Fruit fly (Drosophila melanogaster) whole organism, embryonic: ENCODE results near the gene Nup358.

Source experiments
- Bdp1 ChIP-seq: fragments of 200-800 bp; sonication (Bioruptor generic); optimal IDR thresholded peaks from 3 replicates; lab custom pipeline; 2016; ENCODE audit warnings: missing biosample characterization, missing genetic modification characterization
- Bgb ChIP-seq: fragments of 200-800 bp; sonication (Bioruptor generic); IDR thresholded peaks from 2 replicates; pipeline ENCODE4 v1.3.6; 2022; ENCODE audit warnings: missing biosample characterization, missing genetic modification characterization; ENCODE audit not compliant: partially characterized antibody
- BtbVII ChIP-seq: fragments of 200-800 bp; sonication (Bioruptor generic); optimal IDR thresholded peaks from 3 replicates; lab custom pipeline; 2017; ENCODE audit warnings: missing biosample characterization, mild to moderate bottlenecking, missing genetic modification characterization
- CG10654 ChIP-seq: fragments of 200-800 bp; sonication (Bioruptor generic); optimal IDR thresholded peaks from 2 replicates; lab custom pipeline; 2016; ENCODE audit warnings: missing biosample characterization, missing genetic modification characterization
- CG13123 ChIP-seq: fragments of 200-800 bp; sonication (Bioruptor generic); optimal IDR thresholded peaks from 2 replicates; lab custom pipeline; 2016; ENCODE audit warnings: missing biosample characterization, missing genetic modification characterization
- CG14014 ChIP-seq: fragments of 200-800 bp; sonication (Bioruptor generic); IDR thresholded peaks from 2 replicates; pipeline ENCODE4 v1.3.6; 2022; ENCODE audit warnings: missing biosample characterization, missing genetic modification characterization
- CG1603 ChIP-seq: fragments of 200-800 bp; sonication (Bioruptor generic); optimal IDR thresholded peaks from 2 replicates; lab custom pipeline; 2019; ENCODE audit warnings: missing biosample characterization, mild to moderate bottlenecking, missing genetic modification characterization, moderate library complexity
- CG17186 ChIP-seq: fragments of 200-800 bp; sonication (Bioruptor generic); optimal IDR thresholded peaks from 3 replicates; lab custom pipeline; 2017; ENCODE audit warnings: missing biosample characterization, missing genetic modification reagents, missing genetic modification characterization
- CG17568 ChIP-seq: fragments of 200-800 bp; sonication (Bioruptor generic); optimal IDR thresholded peaks from 2 replicates; lab custom pipeline; 2018; ENCODE audit warnings: missing biosample characterization, mild to moderate bottlenecking, missing genetic modification characterization, moderate library complexity
- CG17829 ChIP-seq: fragments of 200-800 bp; optimal IDR thresholded peaks from 2 replicates; lab custom pipeline; 2019; ENCODE audit warnings: missing biosample characterization, mild to moderate bottlenecking, missing genetic modification characterization, moderate library complexity
- CG18262 ChIP-seq: fragments of 200-800 bp; optimal IDR thresholded peaks from 3 replicates; lab custom pipeline; 2019; ENCODE audit warnings: missing biosample characterization, mild to moderate bottlenecking, missing genetic modification characterization, moderate library complexity
- CG2678 ChIP-seq: fragments of 200-800 bp; sonication (Bioruptor generic); optimal IDR thresholded peaks from 3 replicates; lab custom pipeline; 2019; ENCODE audit warnings: missing biosample characterization, mild to moderate bottlenecking, missing genetic modification characterization, moderate library complexity
- CG2712 ChIP-seq: fragments of 200-800 bp; optimal IDR thresholded peaks from 3 replicates; lab custom pipeline; 2019; ENCODE audit warnings: missing biosample characterization, mild to moderate bottlenecking, missing genetic modification characterization, moderate library complexity
- CG30020 ChIP-seq: fragments of 200-800 bp; optimal IDR thresholded peaks from 2 replicates; lab custom pipeline; 2019; ENCODE audit warnings: missing biosample characterization, mild to moderate bottlenecking, missing genetic modification characterization, moderate library complexity
- CG31224 ChIP-seq: fragments of 200-800 bp; sonication (Bioruptor generic); IDR thresholded peaks from 2 replicates; pipeline ENCODE4 v1.3.6; 2022; ENCODE audit warnings: missing biosample characterization, missing genetic modification characterization
- CG32772 ChIP-seq: fragments of 200-800 bp; sonication (Bioruptor generic); IDR thresholded peaks from 2 replicates; pipeline ENCODE4 v1.3.6; 2022; ENCODE audit warnings: missing biosample characterization, missing genetic modification characterization
- CG4328 ChIP-seq: fragments of 200-800 bp; sonication (Bioruptor generic); optimal IDR thresholded peaks from 3 replicates; lab custom pipeline; 2017; ENCODE audit warnings: missing biosample characterization, missing genetic modification reagents, missing genetic modification characterization
- CG4360 ChIP-seq: fragments of 200-800 bp; sonication (Bioruptor generic); IDR thresholded peaks from 2 replicates; pipeline ENCODE4 v1.3.6; 2022; ENCODE audit warnings: missing biosample characterization, missing genetic modification characterization
- CG4404 ChIP-seq: fragments of 200-800 bp; sonication (Bioruptor generic); IDR thresholded peaks from 2 replicates; pipeline ENCODE4 v1.3.6; 2022; ENCODE audit warnings: missing biosample characterization, missing genetic modification characterization
- CG6254 ChIP-seq: fragments of 200-800 bp; sonication (Bioruptor generic); optimal IDR thresholded peaks from 3 replicates; lab custom pipeline; 2017; ENCODE audit warnings: mild to moderate bottlenecking, missing biosample characterization, missing genetic modification reagents, missing genetic modification characterization
- CG7928 ChIP-seq: fragments of 200-800 bp; sonication (Bioruptor generic); optimal IDR thresholded peaks from 2 replicates; lab custom pipeline; 2017; ENCODE audit warnings: missing biosample characterization, mild to moderate bottlenecking, missing genetic modification characterization
- CG9932 ChIP-seq: fragments of 200-800 bp; sonication (Bioruptor generic); IDR thresholded peaks from 2 replicates; pipeline ENCODE4 v1.3.6; 2022; ENCODE audit warnings: missing biosample characterization, missing genetic modification characterization
- D ChIP-seq, 2 experiments: fragments of 200-800 bp in 1 of 2; fragments of >200 bp in 1 of 2; sonication (Bioruptor generic) in 1 of 2; optimal IDR thresholded peaks; 2 replicates in 1 of 2; 3 replicates in 1 of 2; lab custom pipeline; 2017; ENCODE audit warnings: mild to moderate bottlenecking in 1 of 2, missing biosample characterization in 1 of 2, missing genetic modification characterization in 1 of 2, missing genetic modification reagents in 1 of 2
- Doc2 ChIP-seq: fragments of 200-800 bp; sonication (Bioruptor generic); IDR thresholded peaks from 2 replicates; pipeline ENCODE4 v1.3.6; 2022; ENCODE audit warnings: missing biosample characterization, missing genetic modification characterization
- E2f2 ChIP-seq: fragments of 200-800 bp; sonication (Bioruptor generic); IDR thresholded peaks from 2 replicates; pipeline ENCODE4 v1.3.6; 2022; ENCODE audit warnings: missing biosample characterization, missing genetic modification characterization
- Eip74EF ChIP-seq, 2 experiments: fragments of 200-800 bp in 1 of 2; fragments of >200 bp in 1 of 2; sonication (Bioruptor generic) in 1 of 2; optimal IDR thresholded peaks; 2 replicates each; lab custom pipeline; 2017 to 2019; ENCODE audit warnings: missing biosample characterization in 2 of 2, missing genetic modification characterization in 2 of 2, mild to moderate bottlenecking in 1 of 2, moderate library complexity in 1 of 2
- Lpt ChIP-seq: fragments of >200 bp; optimal IDR thresholded peaks from 2 replicates; lab custom pipeline; 2018; ENCODE audit warnings: missing biosample characterization, missing genetic modification characterization
- NK7.1 ChIP-seq: fragments of 200-800 bp; sonication (Bioruptor generic); optimal IDR thresholded peaks from 3 replicates; lab custom pipeline; 2016; ENCODE audit warnings: missing biosample characterization, missing genetic modification characterization
- Neu2 ChIP-seq: fragments of 200-800 bp; sonication (Bioruptor generic); optimal IDR thresholded peaks from 3 replicates; lab custom pipeline; 2016; ENCODE audit warnings: missing biosample characterization, missing genetic modification characterization, borderline replicate concordance
- Trl ChIP-seq, 3 experiments: fragments of >200 bp in 2 of 3; fragments of 200-800 bp in 1 of 3; sonication (Bioruptor generic) in 1 of 3; optimal IDR thresholded peaks; 2 replicates in 1 of 3; 3 replicates in 2 of 3; lab custom pipeline; 2016 to 2017; ENCODE audit warnings: missing biosample characterization in 1 of 3, missing genetic modification characterization in 1 of 3
- al ChIP-seq: fragments of 200-800 bp; sonication (Bioruptor generic); IDR thresholded peaks from 2 replicates; pipeline ENCODE4 v1.3.6; 2022; ENCODE audit warnings: missing biosample characterization, missing genetic modification characterization
- ap ChIP-seq: fragments of 200-800 bp; sonication (Bioruptor generic); IDR thresholded peaks from 2 replicates; pipeline ENCODE4 v1.3.6; 2022; ENCODE audit warnings: missing biosample characterization, missing genetic modification characterization
- bcd ChIP-seq: fragments of 200-800 bp; sonication (Bioruptor generic); optimal IDR thresholded peaks from 2 replicates; lab custom pipeline; 2017; ENCODE audit warnings: missing biosample characterization, mild to moderate bottlenecking, missing genetic modification characterization
- crc ChIP-seq: fragments of 200-800 bp; sonication (Bioruptor generic); optimal IDR thresholded peaks from 2 replicates; lab custom pipeline; 2016; ENCODE audit warnings: missing biosample characterization, missing genetic modification characterization
- dan ChIP-seq: fragments of 200-800 bp; sonication (Bioruptor generic); IDR thresholded peaks from 2 replicates; pipeline ENCODE4 v1.3.6; 2022; ENCODE audit warnings: missing biosample characterization, missing genetic modification characterization
- fd64A ChIP-seq: fragments of 200-800 bp; sonication (Bioruptor generic); optimal IDR thresholded peaks from 3 replicates; lab custom pipeline; 2018; ENCODE audit warnings: missing biosample characterization, mild to moderate bottlenecking, missing genetic modification characterization
- hkb ChIP-seq, 2 experiments: fragments of 200-800 bp in 1 of 2; fragments of >200 bp in 1 of 2; sonication (Bioruptor generic) in 1 of 2; IDR thresholded peaks in 1 of 2; optimal IDR thresholded peaks in 1 of 2; 2 replicates each; pipeline versions ENCODE4 v1.3.6 to Lab custom; 2017 to 2022; ENCODE audit warnings: missing biosample characterization in 1 of 2, missing genetic modification characterization in 1 of 2
- insv ChIP-seq, 2 experiments: fragments of 200-800 bp; sonication (Bioruptor generic); optimal IDR thresholded peaks; 3 replicates each; lab custom pipeline; 2016 to 2018; ENCODE audit warnings: missing biosample characterization in 2 of 2, missing genetic modification characterization in 2 of 2
- jumu ChIP-seq: fragments of 200-800 bp; sonication (Bioruptor generic); optimal IDR thresholded peaks from 3 replicates; lab custom pipeline; 2016; ENCODE audit warnings: missing biosample characterization, missing genetic modification characterization
- oc ChIP-seq: fragments of 200-800 bp; sonication (Bioruptor generic); optimal IDR thresholded peaks from 2 replicates; lab custom pipeline; 2018; ENCODE audit warnings: missing biosample characterization, mild to moderate bottlenecking, missing genetic modification characterization, moderate library complexity
- pan ChIP-seq, 4 experiments: fragments of >200 bp in 3 of 4; fragments of 200-800 bp in 1 of 4; sonication (Bioruptor generic) in 1 of 4; optimal IDR thresholded peaks in 3 of 4; IDR thresholded peaks in 1 of 4; 2 replicates each; pipeline versions ENCODE4 v1.3.6 to Lab custom; 2017 to 2022; ENCODE audit warnings: missing biosample characterization in 2 of 4, missing genetic modification characterization in 2 of 4, mixed read lengths in 1 of 4
- pzg ChIP-seq: fragments of 200-800 bp; sonication (Bioruptor generic); optimal IDR thresholded peaks from 3 replicates; lab custom pipeline; 2018; ENCODE audit warnings: missing biosample characterization, mild to moderate bottlenecking, missing genetic modification characterization, moderate library complexity
- so ChIP-seq: fragments of 200-800 bp; sonication (Bioruptor generic); IDR thresholded peaks from 3 replicates; pipeline ENCODE4 v1.3.6; 2022; ENCODE audit warnings: missing biosample characterization, missing genetic modification characterization
- tin ChIP-seq: fragments of 200-800 bp; sonication (Bioruptor generic); optimal IDR thresholded peaks from 3 replicates; lab custom pipeline; 2016; ENCODE audit warnings: missing biosample characterization, missing genetic modification characterization
- tup ChIP-seq: fragments of 200-800 bp; sonication (Bioruptor generic); optimal IDR thresholded peaks from 2 replicates; lab custom pipeline; 2016; ENCODE audit warnings: missing biosample characterization, mild to moderate bottlenecking, missing genetic modification characterization, moderate library complexity
- twi ChIP-seq: fragments of 200-800 bp; optimal IDR thresholded peaks from 2 replicates; lab custom pipeline; 2019; ENCODE audit warnings: missing biosample characterization, mild to moderate bottlenecking, missing genetic modification characterization, moderate library complexity
- zen ChIP-seq: fragments of 200-800 bp; sonication (Bioruptor generic); optimal IDR thresholded peaks from 3 replicates; lab custom pipeline; 2018; ENCODE audit warnings: missing biosample characterization, mild to moderate bottlenecking, missing genetic modification characterization, moderate library complexity

Nup358 gene

dm6 chr3R:25232271-25232989 lies 16.7 kb upstream of the Nup358 start, which contains the start of gene Cad96Cb (continued):
- TF ChIP-seq CG7928 (GFP tag; lab: Kevin White, UChicago) (peak; percentile 7), insv (GFP tag; optimal IDR thresholded peaks at IDR 0.05; lab: Kevin White, UChicago) (peak in 1 of 2 experiments; percentile 3), CG14014 (0 out of 2 replicates have a peak, but pooled peaks have one; percentile 41), oc (peak; percentile 34), CG18262 (tag; lab: Kevin White, UChicago) (peak; percentile 95), fd64A (peak; percentile 36), CG9932 (GFP tag; lab: Robert Waterston, UW) (no peak), CG10654 (GFP tag; lab: Kevin White, UChicago) (peak; percentile 67), CG2712 (peak; percentile 91), al (GFP tag; lab: Robert Waterston, UW) (no peak), tup (no peak), CG4404 (GFP tag; lab: Robert Waterston, UW) (peak; percentile 49), crc (peak; percentile 59), E2f2 (GFP tag; lab: Robert Waterston, UW) (peak; percentile 50), CG17829 (tag; lab: Kevin White, UChicago) (peak; percentile 84), BtbVII (peak; percentile 63), CG32772 (no peak), CG6254 (GFP tag; lab: Kevin White, UChicago) (peak; percentile 90), CG4360 (GFP tag; lab: Robert Waterston, UW) (peak; percentile 94), twi (tag; lab: Kevin White, UChicago) (peak; percentile 78), CG13123 (GFP tag; lab: Kevin White, UChicago) (peak; percentile 7), tin (GFP tag; lab: Kevin White, UChicago) (peak; percentile 89), Eip74EF (GFP tag; optimal IDR thresholded peaks at IDR 0.05; lab: Kevin White, UChicago) (peak in 1 of 2 experiments; percentile 92), jumu (GFP tag; lab: Kevin White, UChicago) (peak; percentile 76), Trl (optimal IDR thresholded peaks at IDR 0.05; lab: Kevin White, UChicago) (no peak), Trl (GFP tag; optimal IDR thresholded peaks at IDR 0.05; lab: Kevin White, UChicago) (peak; percentile 74), ap (GFP tag; lab: Robert Waterston, UW) (peak; percentile 43; the same call in 1 of the 2 replicates), Neu2 (GFP tag; lab: Kevin White, UChicago) (no peak), zen (peak; percentile 57), CG17186 (GFP tag; lab: Kevin White, UChicago) (peak; percentile 56), Lpt (no peak), CG1603 (tag; lab: Kevin White, UChicago) (peak; percentile 41), so (GFP tag; lab: Robert Waterston, UW) (peak; percentile 66; the same call in 1 of the 3 replicates), NK7.1 (GFP tag; lab: Kevin White, UChicago) (peak; percentile 68), CG17568 (GFP tag; lab: Kevin White, UChicago) (no peak), Doc2 (GFP tag; lab: Robert Waterston, UW) (no peak), dan (GFP tag; lab: Robert Waterston, UW) (peak; percentile 63; the same call in 1 of the 2 replicates), CG4328 (peak; percentile 74), pan (optimal IDR thresholded peaks at IDR 0.05; lab: Kevin White, UChicago) (no peak), pan (GFP tag; optimal IDR thresholded peaks at IDR 0.05 in 1 of 2, IDR thresholded peaks at IDR 0.05 in 1 of 2) (peak in 1 of 2 experiments; percentile 66), D (optimal IDR thresholded peaks at IDR 0.05; lab: Kevin White, UChicago) (no peak), D (GFP tag; optimal IDR thresholded peaks at IDR 0.05; lab: Kevin White, UChicago) (peak; percentile 92), Bgb (no peak), pzg (GFP tag; lab: Kevin White, UChicago) (no peak), CG2678 (tag; lab: Kevin White, UChicago) (peak; percentile 90), CG30020 (tag; lab: Kevin White, UChicago) (no peak), hkb (optimal IDR thresholded peaks at IDR 0.05; lab: Kevin White, UChicago) (no peak), hkb (GFP tag; IDR thresholded peaks at IDR 0.05; lab: Robert Waterston, UW) (peak; percentile 79), Bdp1 (GFP tag; lab: Kevin White, UChicago) (peak; percentile 58), CG31224 (no peak), bcd (peak; percentile 84)
